Worm (Caenorhabditis elegans) whole organism, L4/young adult: ENCODE results near the gene wrt-5.

ENCODE experiments used
- W03F9.2 ChIP-seq: fragments of 150-350 bp; optimal IDR thresholded peaks from 2 replicates; lab custom pipeline; 2014; ENCODE audit warnings: missing biosample characterization, missing genetic modification characterization
- dao-5 ChIP-seq: sonication (generic microtip); optimal IDR thresholded peaks from 2 replicates; lab custom pipeline; 2016; ENCODE audit warnings: missing genotype, missing genetic modification characterization, moderate library complexity, missing compliant biosample characterization

- TF ChIP-seq W03F9.2 (tag; lab: Kevin White, UChicago) (no peak), dao-5 (tag; lab: Kevin White, UChicago) (no peak)
Observed at ce11 chrIV:4013621-4014020, 37.8 kb downstream of the wrt-5 start.
